Worm (Caenorhabditis elegans) whole organism, L4/young adult: ENCODE data around the gene F56C3.10.

Experiments used
- W03F9.2 ChIP-seq: fragments of 150-350 bp; optimal IDR thresholded peaks from 2 replicates; lab custom pipeline; 2014; ENCODE audit warnings: missing biosample characterization, missing genetic modification characterization
- dao-5 ChIP-seq: sonication (generic microtip); optimal IDR thresholded peaks from 2 replicates; lab custom pipeline; 2016; ENCODE audit warnings: missing genotype, missing genetic modification characterization, moderate library complexity, missing compliant biosample characterization
- him-1 ChIP-seq: sonication (generic microtip); optimal IDR thresholded peaks from 2 replicates; lab custom pipeline; 2016; ENCODE audit warnings: missing genotype, missing genetic modification reagents, missing genetic modification characterization, missing compliant biosample characterization

DNA sequence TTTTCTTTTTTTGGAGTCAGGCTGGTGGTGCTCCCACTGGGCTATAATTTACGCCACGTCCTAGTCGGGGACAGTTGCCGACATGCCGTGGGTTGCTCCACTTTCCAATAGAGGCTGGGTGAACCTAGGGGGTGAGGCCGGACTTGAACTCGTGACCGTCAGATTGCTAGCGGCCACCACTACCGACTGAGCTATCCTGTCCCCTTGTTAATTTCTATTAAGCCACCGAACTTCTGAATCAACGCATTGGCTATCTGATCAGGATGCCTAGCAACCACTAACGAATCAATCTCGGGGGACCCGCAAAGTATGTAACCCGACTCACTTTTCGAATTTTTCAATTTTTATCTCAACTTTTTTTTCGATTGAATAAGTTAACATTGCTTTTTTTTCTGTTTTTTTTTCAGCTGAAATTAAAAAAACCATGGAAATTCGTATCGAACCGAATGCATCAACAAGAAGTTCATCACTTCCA lies 5.5 kb upstream of the F56C3.10 start, which contains the start of gene F56C3.1:
- no peak for TF ChIP-seq dao-5 (tag; lab: Kevin White, UChicago)
- TF ChIP-seq him-1 (tag; lab: Kevin White, UChicago): no peak
- TF ChIP-seq W03F9.2 (tag; lab: Kevin White, UChicago): no peak
